Worm (Caenorhabditis elegans): ENCODE data around the gene twk-23.

Gene twk-23

DNA sequence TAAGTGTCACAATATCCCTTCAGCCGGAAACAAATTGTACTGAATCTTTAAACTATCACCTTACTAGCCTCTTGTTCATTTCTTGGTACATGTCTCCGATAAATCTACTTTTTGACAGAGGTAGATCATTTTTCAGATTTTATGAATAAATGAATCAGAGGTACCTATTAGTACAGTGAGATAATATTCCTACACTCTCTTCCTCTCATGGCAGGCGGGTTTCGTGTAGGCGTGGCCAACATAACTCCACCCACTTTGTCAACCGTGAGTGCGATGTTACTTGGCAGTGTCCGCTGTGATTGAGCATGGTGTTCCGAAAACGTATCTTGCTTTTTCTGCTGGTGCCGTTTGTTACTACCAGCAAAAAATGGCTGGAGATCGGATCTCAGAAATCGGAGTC, 38.1 kb downstream of the twk-23 start, which contains the start of gene F55F3.4:
Gene F55F3.4, plus strand, starts transcription at position 301 of the 400 bp plus-strand sequence.
- TF ChIP-seq fkh-8 (tag; optimal IDR thresholded peaks at IDR 0.05) (no peak), nhr-19 (GFP tag; conservative IDR thresholded peaks at IDR 0.05) (no peak), zag-1 (tag; optimal IDR thresholded peaks at IDR 0.05) (no peak), sox-4 (tag; optimal IDR thresholded peaks at IDR 0.05) (no peak), ama-1 (optimal IDR thresholded peaks at IDR 0.05) (no peak), nhr-77 (tag; optimal IDR thresholded peaks at IDR 0.05) (no peak), nhr-28 (tag; optimal IDR thresholded peaks at IDR 0.05) (no peak)

DNA sequence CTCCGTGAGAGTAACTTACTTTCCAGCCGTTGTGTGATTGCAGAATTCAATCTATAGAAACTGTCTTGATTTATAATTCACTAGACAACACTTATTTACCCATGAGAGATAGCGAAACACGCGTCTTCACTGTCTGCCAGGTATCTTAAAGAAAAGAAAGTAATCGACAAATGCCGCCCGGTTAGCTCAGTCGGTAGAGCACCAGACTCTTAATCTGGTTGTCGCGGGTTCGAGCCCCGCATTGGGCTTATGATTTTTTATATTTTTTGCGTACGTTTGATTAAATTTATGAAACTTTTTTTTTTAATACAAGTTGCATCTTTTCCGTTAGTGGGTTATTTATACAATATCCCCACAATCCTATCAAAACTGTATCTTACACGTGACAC, 41.3 kb downstream of the twk-23 start:
- TF ChIP-seq elt-3 (tag; optimal IDR thresholded peaks at IDR 0.05) (peak in 1 of 6 experiments; percentile 30), ama-1 (optimal IDR thresholded peaks at IDR 0.05) (no peak), nhr-77 (tag; optimal IDR thresholded peaks at IDR 0.05) (no peak), hlh-17 (GFP tag; optimal IDR thresholded peaks at IDR 0.05; ENCODE audit: borderline replicate concordance) (no peak), nhr-76 (tag; optimal IDR thresholded peaks at IDR 0.05) (no peak), egl-27 (tag; optimal IDR thresholded peaks at IDR 0.05) (no peak), nhr-19 (GFP tag; conservative IDR thresholded peaks at IDR 0.05) (peak; percentile 42), unc-86 (tag; optimal IDR thresholded peaks at IDR 0.05) (no peak), lsy-2 (tag; optimal IDR thresholded peaks at IDR 0.05) (no peak), zag-1 (tag; optimal IDR thresholded peaks at IDR 0.05) (no peak), Y116A8C.19 (tag; optimal IDR thresholded peaks at IDR 0.05; ENCODE audit: borderline replicate concordance) (no peak), F16B12.6 (tag; optimal IDR thresholded peaks at IDR 0.05) (no peak), mep-1 (tag; optimal IDR thresholded peaks at IDR 0.05) (no peak), lin-35 (GFP tag; optimal IDR thresholded peaks at IDR 0.05) (peak in 1 of 2 experiments; percentile 23), isw-1 (GFP tag; IDR thresholded peaks at IDR 0.05) (no peak), aly-2 (tag; optimal IDR thresholded peaks at IDR 0.05) (no peak), fkh-4 (tag; optimal IDR thresholded peaks at IDR 0.05; ENCODE audit: borderline replicate concordance) (no peak), sptf-1 (tag; optimal IDR thresholded peaks at IDR 0.05) (no peak), sox-4 (tag; optimal IDR thresholded peaks at IDR 0.05) (no peak), sup-37 (GFP tag; optimal IDR thresholded peaks at IDR 0.05) (no peak), snu-23 (GFP tag; optimal IDR thresholded peaks at IDR 0.05) (no peak), alr-1 (tag; optimal IDR thresholded peaks at IDR 0.05; ENCODE audit: borderline replicate concordance) (no peak), ceh-88 (GFP tag; IDR thresholded peaks at IDR 0.05) (no peak), lin-15B (tag; optimal IDR thresholded peaks at IDR 0.05) (no peak), egl-13 (tag; optimal IDR thresholded peaks at IDR 0.05) (no peak), jun-1 (tag; optimal IDR thresholded peaks at IDR 0.05) (no peak), rnt-1 (tag; optimal IDR thresholded peaks at IDR 0.05) (peak; percentile 37), nhr-47 (tag; optimal IDR thresholded peaks at IDR 0.05) (no peak), C34B4.2 (tag; optimal IDR thresholded peaks at IDR 0.05) (no peak), nhr-12 (tag; optimal IDR thresholded peaks at IDR 0.05) (no peak), ceh-90 (tag; optimal IDR thresholded peaks at IDR 0.05) (no peak), nhr-28 (tag; optimal IDR thresholded peaks at IDR 0.05) (no peak), snpc-4 (tag; optimal IDR thresholded peaks at IDR 0.05) (no peak), tbx-2 (tag; optimal IDR thresholded peaks at IDR 0.05) (no peak), nhr-84 (tag; optimal IDR thresholded peaks at IDR 0.05) (no peak), lin-14 (GFP tag; optimal IDR thresholded peaks at IDR 0.05) (no peak), aha-1 (tag; optimal IDR thresholded peaks at IDR 0.05) (no peak), mab-9 (GFP tag; IDR thresholded peaks at IDR 0.05) (no peak), zip-4 (GFP tag; optimal IDR thresholded peaks at IDR 0.05) (no peak), mef-2 (tag; optimal IDR thresholded peaks at IDR 0.05) (no peak), nhr-71 (tag; optimal IDR thresholded peaks at IDR 0.05) (peak; percentile 15), pax-3 (tag; optimal IDR thresholded peaks at IDR 0.05) (no peak), grh-1 (GFP tag; IDR thresholded peaks at IDR 0.05) (no peak), irx-1 (tag; optimal IDR thresholded peaks at IDR 0.05) (no peak), unc-30 (tag; optimal IDR thresholded peaks at IDR 0.05) (no peak), nhr-11 (tag; optimal IDR thresholded peaks at IDR 0.05) (no peak), ceh-8 (GFP tag; optimal IDR thresholded peaks at IDR 0.05) (no peak), vab-15 (tag; optimal IDR thresholded peaks at IDR 0.05) (no peak), tlp-1 (tag; optimal IDR thresholded peaks at IDR 0.05) (no peak), unc-98 (GFP tag; IDR thresholded peaks at IDR 0.05) (no peak)

Data from whole organism, L1 larva.